Worm (Caenorhabditis elegans): ENCODE measurements around the gene ZC504.1.

DNA sequence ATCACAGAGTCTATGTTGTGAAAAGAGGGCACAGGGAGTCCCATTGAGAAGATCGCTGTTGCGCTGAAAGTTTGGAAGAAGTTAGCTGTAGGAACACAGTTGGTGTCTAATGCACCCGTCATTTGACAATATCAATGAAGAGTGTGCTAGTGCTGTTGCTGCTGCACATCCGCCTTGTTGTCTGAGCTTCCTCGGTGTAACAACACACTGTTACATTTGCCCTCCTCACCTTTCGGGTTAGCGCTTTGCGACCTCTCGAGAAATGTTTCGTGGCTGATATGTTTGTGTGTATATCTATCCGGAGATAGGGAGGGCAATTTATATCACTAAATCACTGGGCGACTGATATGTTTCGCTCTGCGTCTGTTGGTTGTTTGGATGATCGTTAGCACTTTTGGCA lies 12.7 kb upstream of the ZC504.1 start:
- TF ChIP-seq dmd-4 (tag; optimal IDR thresholded peaks at IDR 0.05; ENCODE audit: borderline replicate concordance), result no peak
- TF ChIP-seq tbx-7 (tag; optimal IDR thresholded peaks at IDR 0.05), result no peak
- TF ChIP-seq odd-2 (tag; optimal IDR thresholded peaks at IDR 0.05), result no peak
- TF ChIP-seq npax-4 (tag; optimal IDR thresholded peaks at IDR 0.05), result no peak
- TF ChIP-seq fkh-10 (GFP tag; optimal IDR thresholded peaks at IDR 0.05), result no peak
- TF ChIP-seq pqm-1 (tag; optimal IDR thresholded peaks at IDR 0.05), result no peak
- TF ChIP-seq K02D7.2 (tag; optimal IDR thresholded peaks at IDR 0.05), result no peak
- no peak for TF ChIP-seq pros-1 (tag; optimal IDR thresholded peaks at IDR 0.05)
- no peak for TF ChIP-seq elt-2 (tag; optimal IDR thresholded peaks at IDR 0.05)
- no peak for TF ChIP-seq nhr-232 (tag; optimal IDR thresholded peaks at IDR 0.05)
- TF ChIP-seq K09A11.1 (tag; optimal IDR thresholded peaks at IDR 0.05; ENCODE audit: insufficient read depth), result no peak
- TF ChIP-seq pag-3 (tag; optimal IDR thresholded peaks at IDR 0.05; ENCODE audit: borderline replicate concordance), result no peak

All from whole organism, late embryonic.